Worm (Caenorhabditis elegans) whole organism, mixed stage, embryonic: ENCODE results near the gene sas-1.
A peak's percentile ranks its signal among the peaks of the same experiment; 100 is the strongest.

Source experiments
- M03D4.4 ChIP-seq: sonication (generic microtip); optimal IDR thresholded peaks from 2 replicates; lab custom pipeline; 2017; ENCODE audit warnings: mild to moderate bottlenecking, missing genetic modification characterization, missing compliant biosample characterization
- blmp-1 ChIP-seq: fragments of 150-350 bp; optimal IDR thresholded peaks from 2 replicates; lab custom pipeline; 2014; ENCODE audit warnings: missing biosample characterization, missing genetic modification characterization
- ceh-39 ChIP-seq: fragments of 150-350 bp; optimal IDR thresholded peaks from 2 replicates; lab custom pipeline; 2014; ENCODE audit warnings: missing biosample characterization, missing genetic modification characterization
- ceh-43 ChIP-seq: fragments of 200-800 bp; sonication (Bioruptor generic); optimal IDR thresholded peaks from 2 replicates; lab custom pipeline; 2018; ENCODE audit warnings: mild to moderate bottlenecking, missing genetic modification characterization, moderate library complexity, missing compliant biosample characterization
- ceh-83 ChIP-seq: fragments of 200-800 bp; sonication (Bioruptor generic); optimal IDR thresholded peaks from 2 replicates; lab custom pipeline; 2018; ENCODE audit warnings: mild to moderate bottlenecking, missing genetic modification characterization, missing compliant biosample characterization
- ces-1 ChIP-seq: fragments of 150-350 bp; optimal IDR thresholded peaks from 2 replicates; lab custom pipeline; 2014; ENCODE audit warnings: missing biosample characterization, missing genetic modification reagents, missing genetic modification characterization
- cnd-1 ChIP-seq: fragments of 200-800 bp; sonication (Bioruptor generic); optimal IDR thresholded peaks from 2 replicates; lab custom pipeline; 2018; ENCODE audit warnings: mild to moderate bottlenecking, missing genetic modification characterization, missing compliant biosample characterization
- elt-1 ChIP-seq: sonication (generic microtip); optimal IDR thresholded peaks from 2 replicates; lab custom pipeline; 2017; ENCODE audit warnings: missing genetic modification characterization, mild to moderate bottlenecking, missing compliant biosample characterization, antibody characterized with exemption, moderate library complexity, borderline replicate concordance; ENCODE audit not compliant: insufficient read depth
- flh-1 ChIP-seq: fragments of 200-800 bp; sonication (Bioruptor generic); optimal IDR thresholded peaks from 2 replicates; lab custom pipeline; 2018; ENCODE audit warnings: mild to moderate bottlenecking, missing genetic modification characterization, moderate library complexity, missing compliant biosample characterization
- ham-2 ChIP-seq: fragments of 200-800 bp; sonication (Bioruptor generic); optimal IDR thresholded peaks from 2 replicates; lab custom pipeline; 2018; ENCODE audit warnings: mild to moderate bottlenecking, missing genetic modification characterization, missing compliant biosample characterization
- hlh-1 ChIP-seq: fragments of 150-350 bp; optimal IDR thresholded peaks from 2 replicates; lab custom pipeline; 2014; ENCODE audit warnings: missing biosample characterization, missing genetic modification reagents, missing genetic modification characterization
- lin-13 ChIP-seq: fragments of 150-350 bp; optimal IDR thresholded peaks from 2 replicates; lab custom pipeline; 2014; ENCODE audit warnings: missing biosample characterization, missing genetic modification characterization
- lin-32 ChIP-seq: fragments of 200-800 bp; sonication (Bioruptor generic); optimal IDR thresholded peaks from 2 replicates; lab custom pipeline; 2018; ENCODE audit warnings: mild to moderate bottlenecking, missing genetic modification characterization, missing compliant biosample characterization
- lsy-2 ChIP-seq: fragments of 150-350 bp; optimal IDR thresholded peaks from 2 replicates; lab custom pipeline; 2014; ENCODE audit warnings: missing biosample characterization, missing genetic modification characterization
- mab-5 ChIP-seq: fragments of 150-350 bp; optimal IDR thresholded peaks from 2 replicates; lab custom pipeline; 2014; ENCODE audit warnings: missing biosample characterization, missing genetic modification characterization
- mep-1 ChIP-seq: fragments of 150-350 bp; optimal IDR thresholded peaks from 2 replicates; lab custom pipeline; 2017; ENCODE audit warnings: missing biosample characterization, missing genetic modification reagents, missing genetic modification characterization, inconsistent platforms
- mls-2 ChIP-seq: sonication (generic microtip); optimal IDR thresholded peaks from 2 replicates; lab custom pipeline; 2016; ENCODE audit warnings: mild to moderate bottlenecking, missing genetic modification characterization, moderate library complexity, missing compliant biosample characterization
- nhr-12 ChIP-seq: fragments of 150-350 bp; optimal IDR thresholded peaks from 2 replicates; lab custom pipeline; 2014; ENCODE audit warnings: missing biosample characterization, missing genetic modification characterization
- nhr-2 ChIP-seq: fragments of 150-350 bp; optimal IDR thresholded peaks from 2 replicates; lab custom pipeline; 2014; ENCODE audit warnings: missing biosample characterization, missing genetic modification characterization
- nhr-237 ChIP-seq: fragments of 150-350 bp; optimal IDR thresholded peaks from 2 replicates; lab custom pipeline; 2014; ENCODE audit warnings: missing biosample characterization, missing genetic modification characterization
- nhr-76 ChIP-seq: sonication (generic microtip); optimal IDR thresholded peaks from 2 replicates; lab custom pipeline; 2017; ENCODE audit warnings: missing biosample characterization, missing genetic modification characterization
- pha-4 ChIP-seq: fragments of 150-350 bp; optimal IDR thresholded peaks from 2 replicates; lab custom pipeline; 2018; ENCODE audit warnings: missing biosample characterization, missing genetic modification reagents, missing genetic modification characterization
- sem-2 ChIP-seq: fragments of 200-800 bp; sonication (Bioruptor generic); optimal IDR thresholded peaks from 2 replicates; lab custom pipeline; 2018; ENCODE audit warnings: mild to moderate bottlenecking, missing genetic modification characterization, missing compliant biosample characterization
- snpc-4 ChIP-seq: fragments of 150-350 bp; optimal IDR thresholded peaks from 2 replicates; lab custom pipeline; 2014; ENCODE audit warnings: missing biosample characterization, missing genetic modification characterization
- tbx-8 ChIP-seq: fragments of 200-800 bp; sonication (Bioruptor generic); optimal IDR thresholded peaks from 2 replicates; lab custom pipeline; 2018; ENCODE audit warnings: mild to moderate bottlenecking, missing genetic modification characterization, moderate library complexity, missing compliant biosample characterization
- unc-120 ChIP-seq: sonication (generic microtip); optimal IDR thresholded peaks from 2 replicates; lab custom pipeline; 2017; ENCODE audit warnings: missing genetic modification characterization, missing compliant biosample characterization; ENCODE audit not compliant: poor library complexity, severe bottlenecking
- unc-39 ChIP-seq: fragments of 150-350 bp; optimal IDR thresholded peaks from 2 replicates; lab custom pipeline; 2014; ENCODE audit warnings: missing biosample characterization, missing genetic modification characterization
- unc-62 ChIP-seq: fragments of 150-350 bp; optimal IDR thresholded peaks from 2 replicates; lab custom pipeline; 2014; ENCODE audit warnings: missing biosample characterization, missing genetic modification reagents, missing genetic modification characterization
- zip-8 ChIP-seq: fragments of 150-350 bp; optimal IDR thresholded peaks from 2 replicates; lab custom pipeline; 2014; ENCODE audit warnings: missing biosample characterization, missing genetic modification characterization

Gene sas-1

DNA sequence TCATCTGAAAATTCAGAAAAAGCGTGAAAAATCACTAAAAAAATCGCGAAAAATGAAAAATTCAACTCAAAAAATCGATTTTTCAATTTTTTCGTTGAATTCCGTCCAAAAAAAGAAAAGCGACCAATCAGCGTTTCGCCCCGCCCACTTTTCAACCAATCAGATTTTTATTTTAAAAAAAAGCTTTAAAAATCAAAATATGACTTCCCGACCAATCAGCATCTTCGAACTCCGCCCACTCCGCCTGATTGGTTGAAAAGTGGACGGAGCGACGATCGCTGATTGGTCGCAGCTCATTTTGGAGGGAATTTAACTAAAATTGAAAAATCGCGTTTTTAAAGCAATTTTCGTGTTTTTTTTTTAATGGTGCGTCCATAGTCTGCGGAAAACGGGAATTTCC, 3.1 kb downstream of the sas-1 start:
- TF ChIP-seq mab-5 (tag; lab: Kevin White, UChicago) (no peak), nhr-2 (tag; lab: Kevin White, UChicago) (no peak), unc-62 (no peak), mls-2 (tag; lab: Kevin White, UChicago) (no peak), ham-2 (GFP tag; lab: Kevin White, UChicago) (no peak), snpc-4 (tag; lab: Kevin White, UChicago) (no peak), unc-120 (tag; lab: Kevin White, UChicago) (no peak), cnd-1 (tag; lab: Kevin White, UChicago) (no peak), tbx-8 (no peak), pha-4 (tag; lab: Kevin White, UChicago) (no peak), ceh-43 (GFP tag; lab: Kevin White, UChicago) (no peak), blmp-1 (tag; lab: Kevin White, UChicago) (no peak), hlh-1 (tag; lab: Kevin White, UChicago) (no peak), flh-1 (GFP tag; lab: Kevin White, UChicago) (no peak), ceh-83 (GFP tag; lab: Kevin White, UChicago) (no peak), ces-1 (GFP tag; lab: Kevin White, UChicago) (no peak), ceh-39 (tag; lab: Kevin White, UChicago) (no peak), unc-39 (tag; lab: Kevin White, UChicago) (no peak), zip-8 (tag; lab: Kevin White, UChicago) (no peak)

DNA sequence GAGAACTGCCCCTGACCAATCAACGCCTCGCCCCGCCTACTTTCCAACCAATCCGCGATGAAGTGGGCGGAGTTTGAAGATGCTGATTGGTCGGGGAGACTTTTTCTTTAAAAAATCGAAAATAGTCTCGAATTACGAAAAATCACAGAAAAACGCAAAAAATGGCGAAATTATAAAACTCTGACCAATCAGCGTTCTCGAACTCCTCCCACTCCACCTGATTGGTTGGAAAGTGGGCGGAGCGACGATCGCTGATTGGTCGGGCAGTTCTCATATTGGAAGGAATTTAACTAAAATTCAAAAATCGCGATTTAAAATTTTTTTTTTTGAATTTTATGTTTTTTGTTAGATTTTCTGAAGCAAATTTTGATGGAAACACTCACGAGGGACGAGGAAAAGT, 3.9 kb downstream of the sas-1 start:
- TF ChIP-seq mep-1 (no peak), lin-32 (GFP tag; lab: Kevin White, UChicago) (no peak), lin-13 (tag; lab: Kevin White, UChicago) (no peak)

DNA sequence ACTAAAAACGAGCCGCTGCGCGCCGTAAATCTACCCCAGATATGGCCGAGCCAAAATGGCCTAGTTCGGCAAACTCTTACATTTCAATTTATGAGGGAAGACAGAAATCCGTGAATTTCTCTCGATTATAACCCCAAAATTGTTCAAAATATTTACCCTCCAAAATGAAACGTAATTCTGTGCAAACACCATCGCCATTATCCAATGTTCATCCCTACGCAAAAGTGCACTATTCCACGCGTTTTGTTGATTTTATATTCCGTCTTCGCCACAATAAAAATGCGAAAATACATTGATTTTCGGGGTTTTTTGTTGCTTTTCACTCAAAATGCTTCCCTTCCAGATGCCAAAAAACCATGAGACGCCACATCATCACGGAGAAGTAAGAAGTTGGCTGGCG, 11.9 kb downstream of the sas-1 start, which contains the start of gene hut-1:
hut-1 (plus strand) TSS at position 344 of the 400 bp plus-strand sequence.
- TF ChIP-seq elt-1 (tag; lab: Kevin White, UChicago), result no peak
- peak; percentile 14 for TF ChIP-seq nhr-237 (tag; lab: Kevin White, UChicago)
- TF ChIP-seq nhr-2 (tag; lab: Kevin White, UChicago), result no peak
- no peak for TF ChIP-seq ham-2 (GFP tag; lab: Kevin White, UChicago)
- TF ChIP-seq snpc-4 (tag; lab: Kevin White, UChicago), result no peak
- no peak for TF ChIP-seq mep-1
- TF ChIP-seq ces-1 (GFP tag; lab: Kevin White, UChicago), result peak; percentile 84
- TF ChIP-seq pha-4 (tag; lab: Kevin White, UChicago), result peak; percentile 46
- TF ChIP-seq mls-2 (tag; lab: Kevin White, UChicago), result no peak
- TF ChIP-seq lsy-2 (tag; lab: Kevin White, UChicago), result peak; percentile 25
- TF ChIP-seq tbx-8, result no peak
- TF ChIP-seq nhr-76, result no peak
- TF ChIP-seq lin-13 (tag; lab: Kevin White, UChicago), result peak; percentile 66

DNA sequence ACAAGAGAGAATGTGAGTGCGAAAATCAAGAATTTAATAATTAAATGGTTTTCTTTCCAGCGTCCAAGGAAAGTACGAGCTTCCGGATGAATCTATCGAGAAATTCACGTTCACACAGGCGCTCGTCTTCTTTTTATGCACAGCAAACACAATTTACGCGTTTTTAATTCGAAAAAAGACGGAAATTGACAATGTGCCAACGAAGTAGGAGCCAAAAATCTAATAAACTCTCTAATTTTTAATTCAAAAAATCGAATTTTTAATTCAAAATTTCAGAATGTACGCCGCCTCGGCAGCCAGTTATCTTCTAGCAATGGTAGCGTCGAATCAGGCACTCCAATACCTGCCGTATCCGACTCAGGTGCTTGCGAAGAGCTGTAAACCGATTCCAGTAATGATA, 12.4 kb downstream of the sas-1 start:
- TF ChIP-seq nhr-76 (no peak), mls-2 (tag; lab: Kevin White, UChicago) (no peak), M03D4.4 (tag; lab: Kevin White, UChicago) (no peak), hlh-1 (tag; lab: Kevin White, UChicago) (no peak), sem-2 (no peak), mab-5 (tag; lab: Kevin White, UChicago) (no peak), nhr-12 (no peak)

DNA sequence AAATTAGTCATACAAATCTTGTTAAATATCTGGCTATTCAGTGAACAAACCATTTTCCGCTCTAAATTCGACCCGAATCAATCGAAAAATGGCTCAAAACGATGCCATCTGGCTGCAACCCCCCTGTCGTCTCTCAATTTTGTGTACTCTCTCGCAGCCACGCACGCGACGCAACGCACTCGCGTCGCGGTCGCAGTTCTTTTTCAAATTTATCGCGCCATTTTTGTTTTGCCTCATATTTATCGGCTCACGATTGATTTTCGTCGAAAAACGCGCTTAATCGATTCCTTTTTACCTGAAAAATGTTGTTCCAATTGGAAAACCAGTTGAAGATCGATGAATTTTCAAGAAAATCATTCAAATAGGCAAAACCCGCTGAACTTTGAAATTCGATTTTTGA, 14.6 kb downstream of the sas-1 start:
- TF ChIP-seq cnd-1 (tag; lab: Kevin White, UChicago) (peak; percentile 51), snpc-4 (tag; lab: Kevin White, UChicago) (no peak), pha-4 (tag; lab: Kevin White, UChicago) (no peak), ceh-83 (GFP tag; lab: Kevin White, UChicago) (peak; percentile 54), ceh-39 (tag; lab: Kevin White, UChicago) (peak; percentile 65), mab-5 (tag; lab: Kevin White, UChicago) (no peak), unc-120 (tag; lab: Kevin White, UChicago) (no peak), lin-32 (GFP tag; lab: Kevin White, UChicago) (peak; percentile 77)
